Fruit fly (Drosophila melanogaster): ENCODE results near the gene Adss.

Gene Adss

dm6 chr3R:20830153-20830695 is at the start of gene Adss:
Gene Adss, minus strand, starts transcription at chr3R:20830580.
- TF ChIP-seq CG17801 (GFP tag; optimal IDR thresholded peaks at IDR 0.05; ENCODE audit: partially characterized antibody): peak; percentile 58

- no peak for TF ChIP-seq CG17801 (GFP tag; optimal IDR thresholded peaks at IDR 0.05; ENCODE audit: partially characterized antibody)
Measured at dm6 chr3R:20877436-20877835, 47.1 kb upstream of the Adss start, which contains the start of gene TotZ. Gene TotZ, plus strand, starts transcription at chr3R:20877736.

- TF ChIP-seq CG17801 (GFP tag; optimal IDR thresholded peaks at IDR 0.05; ENCODE audit: partially characterized antibody): no peak
Measured at dm6 chr3R:20876680-20877079, 46.3 kb upstream of the Adss start.

- no peak for TF ChIP-seq CG17801 (GFP tag; optimal IDR thresholded peaks at IDR 0.05; ENCODE audit: partially characterized antibody)
Measured at dm6 chr3R:20873638-20874037, 43.3 kb upstream of the Adss start, which contains the start of gene TotB. Gene TotB, plus strand, starts transcription at chr3R:20873938.

- no peak for TF ChIP-seq CG17801 (GFP tag; optimal IDR thresholded peaks at IDR 0.05; ENCODE audit: partially characterized antibody)
Measured at dm6 chr3R:20872688-20873087, 42.3 kb upstream of the Adss start, which contains the start of gene TotC. Gene TotC, plus strand, starts transcription at chr3R:20872988.

dm6 chr3R:20870736-20871135 is 40.4 kb upstream of the Adss start, which contains the start of gene TotA:
Gene TotA, plus strand, starts transcription at chr3R:20871036.
- TF ChIP-seq CG17801 (GFP tag; optimal IDR thresholded peaks at IDR 0.05; ENCODE audit: partially characterized antibody): no peak

dm6 chr3R:20866204-20866603 is 35.8 kb upstream of the Adss start, which contains the start of gene KaiR1D:
Gene KaiR1D, minus strand, starts transcription at chr3R:20866231.
- TF ChIP-seq CG17801 (GFP tag; optimal IDR thresholded peaks at IDR 0.05; ENCODE audit: partially characterized antibody): no peak

dm6 chr3R:20859845-20860244 is 29.5 kb upstream of the Adss start, which contains the start of gene Ir93a:
Gene Ir93a, minus strand, starts transcription at chr3R:20859945.
- no peak for TF ChIP-seq CG17801 (GFP tag; optimal IDR thresholded peaks at IDR 0.05; ENCODE audit: partially characterized antibody)

- TF ChIP-seq CG17801 (GFP tag; optimal IDR thresholded peaks at IDR 0.05; ENCODE audit: partially characterized antibody): peak; percentile 72
Measured at dm6 chr3R:20850395-20851039, 20.1 kb upstream of the Adss start, which contains the start of gene RpS30. Gene RpS30, plus strand, starts transcription at chr3R:20850516.

- no peak for TF ChIP-seq CG17801 (GFP tag; optimal IDR thresholded peaks at IDR 0.05; ENCODE audit: partially characterized antibody)
Measured at dm6 chr3R:20846768-20847167, 16.4 kb upstream of the Adss start, which contains the start of gene CG15696. Gene CG15696, plus strand, starts transcription at chr3R:20847068.

- no peak for TF ChIP-seq CG17801 (GFP tag; optimal IDR thresholded peaks at IDR 0.05; ENCODE audit: partially characterized antibody)
Measured at dm6 chr3R:20846316-20846715, 15.9 kb upstream of the Adss start.

dm6 chr3R:20845493-20845892 is 15.1 kb upstream of the Adss start:
- no peak for TF ChIP-seq CG17801 (GFP tag; optimal IDR thresholded peaks at IDR 0.05; ENCODE audit: partially characterized antibody)

dm6 chr3R:20841840-20842239 is 11.5 kb upstream of the Adss start, which contains the start of gene CG15695:
Gene CG15695, plus strand, starts transcription at chr3R:20842140.
- TF ChIP-seq CG17801 (GFP tag; optimal IDR thresholded peaks at IDR 0.05; ENCODE audit: partially characterized antibody): no peak

dm6 chr3R:20838787-20839186 is 8.4 kb upstream of the Adss start:
- no peak for TF ChIP-seq CG17801 (GFP tag; optimal IDR thresholded peaks at IDR 0.05; ENCODE audit: partially characterized antibody)

- TF ChIP-seq CG17801 (GFP tag; optimal IDR thresholded peaks at IDR 0.05; ENCODE audit: partially characterized antibody): no peak
Measured at dm6 chr3R:20837242-20837664, 6.9 kb upstream of the Adss start.

- peak; percentile 34 for TF ChIP-seq CG17801 (GFP tag; optimal IDR thresholded peaks at IDR 0.05; ENCODE audit: partially characterized antibody)
Measured at dm6 chr3R:20836257-20836856, 6.0 kb upstream of the Adss start.

All from ovary, adult (tissue).